Worm (Caenorhabditis elegans): ENCODE measurements around the gene F32D1.7.
"Not testable (repeated sequence)": the region's sequence is repeated elsewhere in the genome, so short reads cannot be mapped to it uniquely, and the experiment has no call there.

Gene F32D1.7

DNA sequence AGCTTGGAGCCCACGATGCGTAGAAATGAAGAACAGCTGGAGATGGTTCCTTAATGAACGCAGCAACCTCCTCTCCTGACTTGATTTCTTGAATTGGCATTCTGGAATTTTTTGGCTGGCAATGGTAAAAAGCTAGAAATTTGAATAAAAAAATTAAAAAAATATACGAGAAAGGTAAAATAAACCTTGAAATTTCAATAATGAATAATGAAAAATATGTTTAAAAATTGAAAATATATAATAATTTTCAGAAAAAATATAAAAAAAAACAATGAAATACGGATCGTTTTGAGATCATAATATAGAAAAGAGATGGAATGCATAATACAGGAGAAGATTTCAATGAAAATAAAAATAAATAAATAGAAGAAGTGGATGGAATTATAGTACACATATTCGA, 34.8 kb downstream of the F32D1.7 start, which contains the start of gene glrx-3:
Gene glrx-3, minus strand, starts transcription at position 101 of the 400 bp plus-strand sequence.
- TF ChIP-seq mbf-1 (tag; optimal IDR thresholded peaks at IDR 0.05) (no peak), crh-2 (tag; optimal IDR thresholded peaks at IDR 0.05) (no peak), ceh-82 (tag; optimal IDR thresholded peaks at IDR 0.05) (no peak), Y55F3AM.14 (GFP tag; optimal IDR thresholded peaks at IDR 0.05) (no peak), sma-9 (GFP tag; optimal IDR thresholded peaks at IDR 0.05) (no peak), sma-9 (tag; optimal IDR thresholded peaks at IDR 0.05) (no peak), nhr-237 (tag; optimal IDR thresholded peaks at IDR 0.05) (no peak), elt-1 (tag; optimal IDR thresholded peaks at IDR 0.05) (no peak), egl-27 (tag; optimal IDR thresholded peaks at IDR 0.05) (no peak), mdl-1 (tag; optimal IDR thresholded peaks at IDR 0.05) (no peak), F13H6.1 (tag; optimal IDR thresholded peaks at IDR 0.05) (no peak)

DNA sequence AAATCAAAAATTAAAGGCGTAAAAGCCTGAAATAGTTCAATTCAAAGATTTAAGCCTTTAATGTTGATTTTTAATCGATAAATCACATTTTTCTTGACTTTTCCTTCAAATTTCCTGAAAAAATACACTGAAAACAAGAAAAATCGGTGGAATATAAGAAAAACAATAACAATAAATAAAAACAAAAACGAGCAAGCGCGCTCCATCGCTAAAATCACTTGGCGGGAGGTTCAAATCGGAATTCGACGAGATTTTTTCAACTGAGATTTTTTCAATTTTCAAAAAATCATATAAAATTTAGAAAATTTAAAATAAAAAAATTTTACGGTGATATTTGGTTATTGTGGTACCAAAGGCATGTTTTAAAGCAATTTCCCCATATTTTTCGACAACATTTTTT, 36.5 kb downstream of the F32D1.7 start:
- no peak for TF ChIP-seq nhr-237 (tag; optimal IDR thresholded peaks at IDR 0.05)
- TF ChIP-seq unc-55 (GFP tag; optimal IDR thresholded peaks at IDR 0.05), result peak; percentile 15
- peak; percentile 71 for TF ChIP-seq gmeb-1 (tag; optimal IDR thresholded peaks at IDR 0.05)

DNA sequence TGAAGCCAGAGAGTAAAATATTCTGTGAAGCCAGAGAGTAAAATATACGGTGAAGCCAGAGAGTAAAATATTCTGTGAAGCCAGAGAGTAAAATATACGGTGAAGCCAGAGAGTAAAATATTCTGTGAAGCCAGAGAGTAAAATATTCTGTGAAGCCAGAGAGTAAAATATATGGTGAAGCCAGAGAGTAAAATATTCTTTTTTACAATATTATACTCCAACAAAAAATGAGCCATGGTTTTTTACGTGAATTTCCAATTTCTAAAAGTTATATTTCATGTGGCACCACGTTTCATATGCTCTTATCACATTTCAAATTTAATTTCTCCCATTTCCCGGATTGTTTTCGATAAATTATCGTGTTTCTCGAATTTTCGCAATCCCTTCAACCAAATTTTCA, 39.5 kb downstream of the F32D1.7 start, which contains the start of gene irld-1:
Gene irld-1, plus strand, starts transcription at position 301 of the 400 bp plus-strand sequence.
- not testable (repeated sequence) for TF ChIP-seq lin-39 (tag; optimal IDR thresholded peaks at IDR 0.05); C34F6.9 (tag; optimal IDR thresholded peaks at IDR 0.05); blmp-1 (tag; optimal IDR thresholded peaks at IDR 0.05; ENCODE audit: insufficient read depth)

DNA sequence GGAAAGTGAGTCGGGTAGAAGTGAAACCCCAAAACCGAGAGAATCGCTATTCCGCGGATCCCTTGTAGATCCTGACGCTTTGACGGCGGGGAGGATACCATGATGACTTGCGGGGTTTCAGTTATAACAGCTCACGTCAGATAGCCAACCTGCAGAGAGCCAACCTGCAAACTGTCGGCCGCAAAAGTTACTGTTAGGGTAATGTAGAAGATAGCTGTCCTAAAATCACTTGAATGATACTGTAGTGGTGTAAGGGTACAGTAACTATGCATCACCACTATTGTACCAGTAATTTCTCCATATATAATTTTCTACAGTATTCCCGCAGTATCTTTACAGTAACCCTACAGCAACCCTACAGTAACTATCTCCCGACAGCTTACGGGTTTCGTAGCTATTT, 43.5 kb downstream of the F32D1.7 start, which contains the start of gene oac-12:
Gene oac-12, minus strand, starts transcription at position 101 of the 400 bp plus-strand sequence.
- no peak for TF ChIP-seq lin-11 (tag; optimal IDR thresholded peaks at IDR 0.05)
- TF ChIP-seq Y55F3AM.14 (GFP tag; optimal IDR thresholded peaks at IDR 0.05), result no peak
- no peak for TF ChIP-seq ceh-82 (tag; optimal IDR thresholded peaks at IDR 0.05)
- no peak for TF ChIP-seq sma-9 (GFP tag; optimal IDR thresholded peaks at IDR 0.05)
- TF ChIP-seq sma-9 (tag; optimal IDR thresholded peaks at IDR 0.05), result no peak
- no peak for TF ChIP-seq skn-1 (tag; optimal IDR thresholded peaks at IDR 0.05)
- no peak for TF ChIP-seq R02D3.7 (tag; optimal IDR thresholded peaks at IDR 0.05)
- no peak for TF ChIP-seq mbf-1 (tag; optimal IDR thresholded peaks at IDR 0.05)
- no peak for TF ChIP-seq nhr-10 (tag; optimal IDR thresholded peaks at IDR 0.05)

DNA sequence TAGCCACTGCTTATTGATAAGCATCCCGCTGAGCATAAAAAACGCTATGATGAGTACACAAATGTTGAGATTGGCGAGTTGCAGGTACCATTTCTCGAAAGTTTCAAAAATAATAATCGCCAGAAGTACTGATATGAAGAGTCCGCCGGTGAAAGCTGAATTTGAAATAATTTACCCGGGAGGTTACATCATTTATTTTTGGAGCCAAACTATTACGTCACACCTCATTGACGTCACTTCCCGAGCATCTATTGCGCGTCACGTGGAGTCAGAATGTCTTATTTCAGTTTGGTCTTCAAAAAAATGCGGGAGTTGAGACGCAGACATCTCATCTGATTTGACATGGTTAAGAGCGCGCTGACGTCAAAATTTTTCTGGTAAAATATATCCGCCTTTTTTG, 45.2 kb downstream of the F32D1.7 start:
- TF ChIP-seq sma-3 (GFP tag; optimal IDR thresholded peaks at IDR 0.05) (no peak), nhr-129 (tag; optimal IDR thresholded peaks at IDR 0.05) (no peak), skn-1 (tag; optimal IDR thresholded peaks at IDR 0.05) (no peak), lin-39 (tag; optimal IDR thresholded peaks at IDR 0.05) (no peak), ztf-4 (tag; optimal IDR thresholded peaks at IDR 0.05) (no peak), lin-13 (GFP tag; optimal IDR thresholded peaks at IDR 0.05) (no peak), nhr-11 (tag; optimal IDR thresholded peaks at IDR 0.05) (no peak), elt-3 (tag; optimal IDR thresholded peaks at IDR 0.05) (no peak), nhr-21 (tag; optimal IDR thresholded peaks at IDR 0.05) (no peak), gmeb-1 (tag; optimal IDR thresholded peaks at IDR 0.05) (no peak), ceh-82 (tag; optimal IDR thresholded peaks at IDR 0.05) (no peak), lsy-2 (tag; optimal IDR thresholded peaks at IDR 0.05) (no peak), nhr-10 (tag; optimal IDR thresholded peaks at IDR 0.05) (no peak)

DNA sequence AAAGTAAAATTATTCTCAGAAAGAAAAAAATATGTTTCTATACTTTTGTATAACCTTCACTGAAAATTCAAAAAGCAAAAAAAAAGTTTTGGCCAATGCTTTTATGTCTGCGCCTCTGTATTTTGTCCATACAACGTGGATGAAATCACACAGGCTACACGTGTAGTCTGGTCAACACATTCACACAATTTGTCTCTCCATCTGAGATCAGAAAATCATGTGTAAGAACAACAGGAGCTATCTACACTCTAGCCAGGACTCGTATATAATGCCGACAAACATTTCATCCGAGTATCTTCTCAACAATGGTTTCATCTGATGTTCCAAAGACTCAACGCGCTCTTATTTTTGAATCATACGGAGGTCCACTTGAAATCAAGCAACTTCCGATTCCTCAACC, 49.1 kb downstream of the F32D1.7 start, which contains the start of gene D2063.1:
Gene D2063.1, plus strand, starts transcription at position 281 of the 400 bp plus-strand sequence.
- no peak for TF ChIP-seq unc-55 (GFP tag; optimal IDR thresholded peaks at IDR 0.05)
- no peak for TF ChIP-seq unc-62 (GFP tag; optimal IDR thresholded peaks at IDR 0.05)
- TF ChIP-seq nhr-129 (tag; optimal IDR thresholded peaks at IDR 0.05), result peak; percentile 3
- no peak for TF ChIP-seq ama-1 (optimal IDR thresholded peaks at IDR 0.05)
- no peak for TF ChIP-seq nhr-10 (tag; optimal IDR thresholded peaks at IDR 0.05)
- no peak for TF ChIP-seq skn-1 (tag; optimal IDR thresholded peaks at IDR 0.05)

DNA sequence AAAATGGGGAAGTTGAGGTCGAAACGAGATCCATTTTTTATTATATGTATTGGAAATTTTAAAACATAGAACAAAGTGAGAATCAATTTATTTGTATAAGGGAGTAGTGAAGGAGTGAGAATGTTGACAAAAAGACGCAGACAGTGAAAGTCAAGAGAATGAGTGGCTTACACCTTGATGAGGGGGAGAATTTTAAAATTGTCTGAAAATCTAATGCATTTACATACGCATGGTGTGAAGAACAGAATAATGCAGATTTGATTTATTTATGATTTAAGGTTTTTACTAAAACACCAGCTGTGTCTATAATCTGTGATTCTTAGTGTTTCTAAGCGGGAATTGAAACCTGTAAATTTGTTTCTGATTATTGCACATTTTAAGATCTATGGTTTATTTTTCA, 50.6 kb downstream of the F32D1.7 start, which contains the start of gene nhr-125:
Gene nhr-125, minus strand, starts transcription at position 101 of the 400 bp plus-strand sequence.
- TF ChIP-seq snpc-4 (tag; optimal IDR thresholded peaks at IDR 0.05) (no peak), R02D3.7 (tag; optimal IDR thresholded peaks at IDR 0.05) (no peak), aly-2 (tag; optimal IDR thresholded peaks at IDR 0.05) (no peak), ZK546.5 (tag; optimal IDR thresholded peaks at IDR 0.05) (no peak), ztf-4 (tag; optimal IDR thresholded peaks at IDR 0.05) (no peak), lin-11 (tag; optimal IDR thresholded peaks at IDR 0.05) (no peak), elt-1 (tag; optimal IDR thresholded peaks at IDR 0.05) (no peak), nhr-129 (tag; optimal IDR thresholded peaks at IDR 0.05) (no peak), F13H6.1 (tag; optimal IDR thresholded peaks at IDR 0.05) (no peak), lin-39 (tag; optimal IDR thresholded peaks at IDR 0.05) (no peak), nhr-77 (tag; optimal IDR thresholded peaks at IDR 0.05) (no peak), ztf-11 (tag; optimal IDR thresholded peaks at IDR 0.05) (no peak), sma-3 (GFP tag; optimal IDR thresholded peaks at IDR 0.05) (no peak), skn-1 (tag; optimal IDR thresholded peaks at IDR 0.05) (no peak)
